Worm (Caenorhabditis elegans): ENCODE data around the gene Y49E10.27.

DNA sequence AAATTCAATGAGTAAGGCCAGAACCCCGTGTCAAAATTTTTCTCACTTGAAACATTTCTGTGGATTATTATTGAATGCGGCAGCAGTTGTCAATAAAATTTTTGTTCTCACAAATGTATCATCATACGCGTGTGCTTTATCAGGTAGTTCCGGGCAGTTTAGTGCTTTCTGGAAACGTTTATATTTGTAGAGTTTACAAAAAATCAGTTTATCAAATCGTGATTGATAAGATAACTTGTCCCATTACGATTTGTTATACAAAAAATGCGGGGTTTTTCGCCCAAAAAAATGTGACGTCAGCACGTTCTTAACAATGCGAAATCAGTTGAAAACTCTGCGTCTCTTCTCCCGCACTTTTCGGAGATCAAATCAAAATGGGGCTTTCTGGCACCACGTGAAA is 11.0 kb downstream of the Y49E10.27 start:
- TF ChIP-seq elt-3 (tag; optimal IDR thresholded peaks at IDR 0.05) (no peak), snpc-4 (tag; optimal IDR thresholded peaks at IDR 0.05) (no peak), mls-2 (tag; optimal IDR thresholded peaks at IDR 0.05) (no peak)
